Worm (Caenorhabditis elegans) whole organism, young adult: Measurements from ENCODE around the gene ZK1307.2.

ENCODE experiments used
- C17E4.6 ChIP-seq: fragments of 200-800 bp; sonication (Bioruptor generic); IDR thresholded peaks from 2 replicates; pipeline ENCODE4 v1.3.6; 2022; ENCODE audit warnings: missing genetic modification reagents, missing genetic modification characterization, missing compliant biosample characterization
- D2030.7 ChIP-seq: fragments of 200-800 bp; sonication (Bioruptor generic); IDR thresholded peaks from 2 replicates; pipeline ENCODE4 v1.3.6; 2022; ENCODE audit warnings: missing genetic modification reagents, missing genetic modification characterization, missing compliant biosample characterization
- F22D6.2 ChIP-seq: sonication (generic microtip); optimal IDR thresholded peaks from 2 replicates; lab custom pipeline; 2016; ENCODE audit warnings: mild to moderate bottlenecking, missing genetic modification characterization, missing compliant biosample characterization
- F33H1.4 ChIP-seq: fragments of 200-800 bp; sonication (Bioruptor generic); IDR thresholded peaks from 2 replicates; pipeline ENCODE4 v1.3.6; 2022; ENCODE audit warnings: missing genetic modification reagents, missing genetic modification characterization, missing compliant biosample characterization
- F49E8.2 ChIP-seq: sonication (generic microtip); optimal IDR thresholded peaks from 3 replicates; lab custom pipeline; 2017; ENCODE audit warnings: missing genetic modification characterization, mild to moderate bottlenecking, missing compliant biosample characterization, antibody characterized with exemption, moderate library complexity; ENCODE audit not compliant: insufficient read depth
- Y67H2A.10 ChIP-seq: fragments of 200-800 bp; sonication (Bioruptor generic); conservative IDR thresholded peaks from 2 replicates; pipeline ENCODE4 v1.3.6; 2022; ENCODE audit warnings: missing genetic modification reagents, missing genetic modification characterization, missing compliant biosample characterization
- ama-1 ChIP-seq, 3 experiments: fragments of 150-350 bp in 1 of 3; sonication (generic microtip) in 2 of 3; optimal IDR thresholded peaks; 2 replicates each; lab custom pipeline; 2014 to 2018; ENCODE audit warnings: missing biosample characterization in 2 of 3, missing genetic modification characterization in 2 of 3, missing genetic modification reagents in 2 of 3
- aptf-3 ChIP-seq: fragments of 200-800 bp; sonication (Bioruptor generic); IDR thresholded peaks from 2 replicates; pipeline ENCODE4 v1.3.6; 2022; ENCODE audit warnings: missing genetic modification characterization, missing compliant biosample characterization
- attf-5 ChIP-seq: fragments of 200-800 bp; sonication (Bioruptor generic); optimal IDR thresholded peaks from 2 replicates; lab custom pipeline; 2018; ENCODE audit warnings: mild to moderate bottlenecking, missing genetic modification characterization, missing compliant biosample characterization
- bed-1 ChIP-seq: fragments of 200-800 bp; sonication (Bioruptor generic); IDR thresholded peaks from 2 replicates; pipeline ENCODE4 v1.3.6; 2022; ENCODE audit warnings: missing genetic modification reagents, missing genetic modification characterization, missing compliant biosample characterization
- ceh-40 ChIP-seq: fragments of 200-800 bp; sonication (Bioruptor generic); IDR thresholded peaks from 2 replicates; pipeline ENCODE4 v1.3.6; 2022; ENCODE audit warnings: missing genetic modification characterization, missing compliant biosample characterization
- ceh-79 ChIP-seq: sonication (generic microtip); optimal IDR thresholded peaks from 2 replicates; lab custom pipeline; 2017; ENCODE audit warnings: mild to moderate bottlenecking, missing genetic modification characterization, missing compliant biosample characterization
- die-1 ChIP-seq: sonication (generic microtip); optimal IDR thresholded peaks from 2 replicates; lab custom pipeline; 2016; ENCODE audit warnings: missing genotype, mild to moderate bottlenecking, missing genetic modification characterization, missing compliant biosample characterization
- dox-1 ChIP-seq: fragments of 200-800 bp; sonication (Bioruptor generic); IDR thresholded peaks from 2 replicates; pipeline ENCODE4 v1.3.6; 2022; ENCODE audit warnings: missing genetic modification reagents, missing genetic modification characterization, missing compliant biosample characterization
- egl-18 ChIP-seq: fragments of 200-800 bp; sonication (Bioruptor generic); IDR thresholded peaks from 2 replicates; pipeline ENCODE4 v1.3.6; 2022; ENCODE audit warnings: missing genetic modification reagents, missing genetic modification characterization, missing compliant biosample characterization
- egrh-3 ChIP-seq: fragments of 200-800 bp; sonication (Bioruptor generic); IDR thresholded peaks from 2 replicates; pipeline ENCODE4 v1.3.6; 2022; ENCODE audit warnings: missing genetic modification reagents, missing genetic modification characterization, missing compliant biosample characterization
- fkh-3 ChIP-seq: sonication (generic microtip); optimal IDR thresholded peaks from 2 replicates; lab custom pipeline; 2016; ENCODE audit warnings: mild to moderate bottlenecking, missing genetic modification characterization, missing compliant biosample characterization
- gei-17 ChIP-seq: fragments of 200-800 bp; sonication (Bioruptor generic); optimal IDR thresholded peaks from 2 replicates; lab custom pipeline; 2018; ENCODE audit warnings: mild to moderate bottlenecking, missing genetic modification characterization, missing compliant biosample characterization
- hmg-1.2 ChIP-seq: fragments of 200-800 bp; sonication (Bioruptor generic); IDR thresholded peaks from 2 replicates; pipeline ENCODE4 v1.3.6; 2022; ENCODE audit warnings: missing genetic modification reagents, missing genetic modification characterization, missing compliant biosample characterization
- hsf-1 ChIP-seq: fragments of 200-800 bp; sonication (Bioruptor generic); IDR thresholded peaks from 2 replicates; pipeline ENCODE4 v1.3.6; 2022; ENCODE audit warnings: missing genetic modification reagents, missing genetic modification characterization, missing compliant biosample characterization
- lag-1 ChIP-seq: fragments of 200-800 bp; sonication (Bioruptor generic); IDR thresholded peaks from 2 replicates; pipeline ENCODE4 v1.3.6; 2022; ENCODE audit warnings: missing genetic modification reagents, missing genetic modification characterization, missing compliant biosample characterization
- lin-35 ChIP-seq, 3 experiments: fragments of 150-350 bp in 2 of 3; sonication (generic microtip) in 1 of 3; optimal IDR thresholded peaks; 2 replicates each; lab custom pipeline; 2014 to 2018; ENCODE audit warnings: missing biosample characterization in 3 of 3, missing genetic modification characterization in 3 of 3, missing genetic modification reagents in 3 of 3
- lsl-1 ChIP-seq: fragments of 200-800 bp; sonication (Bioruptor generic); optimal IDR thresholded peaks from 2 replicates; lab custom pipeline; 2018; ENCODE audit warnings: mild to moderate bottlenecking, missing genetic modification characterization, moderate library complexity, missing compliant biosample characterization
- madf-3 ChIP-seq: fragments of 200-800 bp; sonication (Bioruptor generic); IDR thresholded peaks from 2 replicates; pipeline ENCODE4 v1.3.6; 2022; ENCODE audit warnings: missing genetic modification reagents, missing genetic modification characterization, missing compliant biosample characterization
- madf-6 ChIP-seq: fragments of 200-800 bp; sonication (Bioruptor generic); IDR thresholded peaks from 2 replicates; pipeline ENCODE4 v1.3.6; 2022; ENCODE audit warnings: missing genetic modification reagents, missing genetic modification characterization, missing compliant biosample characterization
- madf-8 ChIP-seq: fragments of 200-800 bp; sonication (Bioruptor generic); conservative IDR thresholded peaks from 2 replicates; pipeline ENCODE4 v1.3.6; 2022; ENCODE audit warnings: missing genetic modification reagents, missing genetic modification characterization, missing compliant biosample characterization
- mcd-1 ChIP-seq: fragments of 200-800 bp; sonication (Bioruptor generic); IDR thresholded peaks from 2 replicates; pipeline ENCODE4 v1.3.6; 2022; ENCODE audit warnings: missing genetic modification reagents, missing genetic modification characterization, missing compliant biosample characterization
- nfya-1 ChIP-seq: sonication (generic microtip); optimal IDR thresholded peaks from 2 replicates; lab custom pipeline; 2017; ENCODE audit warnings: antibody characterized with exemption, missing compliant biosample characterization, missing genetic modification characterization, borderline replicate concordance; ENCODE audit not compliant: insufficient read depth
- nhr-120 ChIP-seq: fragments of 200-800 bp; sonication (Bioruptor generic); IDR thresholded peaks from 2 replicates; pipeline ENCODE4 v1.3.6; 2022; ENCODE audit warnings: missing genetic modification characterization, missing compliant biosample characterization
- nhr-80 ChIP-seq: sonication (generic microtip); optimal IDR thresholded peaks from 2 replicates; lab custom pipeline; 2016; ENCODE audit warnings: missing genetic modification characterization, missing compliant biosample characterization
- nhr-90 ChIP-seq: sonication (generic microtip); optimal IDR thresholded peaks from 2 replicates; lab custom pipeline; 2016; ENCODE audit warnings: missing genotype, mild to moderate bottlenecking, missing genetic modification characterization, missing compliant biosample characterization
- pha-4 ChIP-seq: fragments of 150-350 bp; sonication (generic microtip); optimal IDR thresholded peaks from 2 replicates; lab custom pipeline; 2014; ENCODE audit warnings: missing biosample characterization, missing genetic modification reagents, missing genetic modification characterization
- rec-8 ChIP-seq, 2 experiments: sonication (generic microtip); optimal IDR thresholded peaks; 2 replicates each; lab custom pipeline; 2016; ENCODE audit warnings: mild to moderate bottlenecking in 2 of 2, missing genetic modification characterization in 2 of 2, missing genetic modification reagents in 2 of 2, missing genotype in 2 of 2, missing biosample characterization in 1 of 2, missing compliant biosample characterization in 1 of 2, moderate library complexity in 1 of 2
- rpc-1 ChIP-seq, 2 experiments: fragments of 150-350 bp in 1 of 2; sonication (generic microtip) in 1 of 2; optimal IDR thresholded peaks; 2 replicates each; lab custom pipeline; 2014 to 2018; ENCODE audit warnings: missing biosample characterization in 1 of 2, missing genetic modification characterization in 1 of 2, missing genetic modification reagents in 1 of 2, missing genotype in 1 of 2
- snpc-1.3 ChIP-seq: sonication (generic microtip); optimal IDR thresholded peaks from 2 replicates; lab custom pipeline; 2017; ENCODE audit warnings: missing genetic modification characterization, mild to moderate bottlenecking, missing compliant biosample characterization, antibody characterized with exemption, moderate library complexity, missing genotype, missing genetic modification reagents; ENCODE audit not compliant: insufficient read depth
- tlf-1 ChIP-seq: fragments of 200-800 bp; sonication (Bioruptor generic); optimal IDR thresholded peaks from 2 replicates; lab custom pipeline; 2018; ENCODE audit warnings: mild to moderate bottlenecking, missing genetic modification characterization, missing compliant biosample characterization
- unc-62 ChIP-seq: fragments of 150-350 bp; optimal IDR thresholded peaks from 2 replicates; lab custom pipeline; 2014; ENCODE audit warnings: missing biosample characterization, missing genetic modification reagents, missing genetic modification characterization
- xnd-1 ChIP-seq: sonication (generic microtip); optimal IDR thresholded peaks from 2 replicates; lab custom pipeline; 2016; ENCODE audit warnings: missing genotype, missing genetic modification reagents, missing genetic modification characterization, missing compliant biosample characterization
- zim-3 ChIP-seq: sonication (generic microtip); optimal IDR thresholded peaks from 2 replicates; lab custom pipeline; 2017; ENCODE audit warnings: mild to moderate bottlenecking, missing genetic modification characterization, moderate library complexity, missing compliant biosample characterization
- ztf-22 ChIP-seq: fragments of 200-800 bp; sonication (Bioruptor generic); optimal IDR thresholded peaks from 2 replicates; lab custom pipeline; 2018; ENCODE audit warnings: mild to moderate bottlenecking, missing genetic modification characterization, moderate library complexity, missing compliant biosample characterization
- ztf-25 ChIP-seq: fragments of 200-800 bp; sonication (Bioruptor generic); IDR thresholded peaks from 2 replicates; pipeline ENCODE4 v1.3.6; 2022; ENCODE audit warnings: missing genetic modification reagents, missing genetic modification characterization, missing compliant biosample characterization
- ztf-3 ChIP-seq: fragments of 200-800 bp; sonication (Bioruptor generic); optimal IDR thresholded peaks from 2 replicates; lab custom pipeline; 2018; ENCODE audit warnings: mild to moderate bottlenecking, missing genetic modification characterization, missing compliant biosample characterization

Gene ZK1307.2

ce11 chrII:9633956-9634560 is 19.7 kb downstream of the ZK1307.2 start:
- peak; percentile 33; the same call in 1 of the 2 replicates for TF ChIP-seq dox-1 (GFP tag; lab: Robert Waterston, UW)
- 0 out of 2 replicates have a peak, but pooled peaks have one; percentile 22 for TF ChIP-seq aptf-3 (GFP tag; lab: Robert Waterston, UW)
- peak; percentile 70; the same call in 1 of the 2 replicates for TF ChIP-seq madf-3 (GFP tag; lab: Robert Waterston, UW)
- TF ChIP-seq F33H1.4 (GFP tag; lab: Robert Waterston, UW), result peak; percentile 60
- TF ChIP-seq egrh-3 (GFP tag; lab: Robert Waterston, UW), result peak; percentile 14; the same call in 1 of the 2 replicates
- TF ChIP-seq madf-6, result peak; percentile 28
- TF ChIP-seq hsf-1 (GFP tag; lab: Robert Waterston, UW), result peak; percentile 95
- TF ChIP-seq D2030.7 (GFP tag; lab: Robert Waterston, UW), result peak; percentile 21; the same call in 1 of the 2 replicates

ce11 chrII:9625930-9626329 is 27.8 kb downstream of the ZK1307.2 start:
- TF ChIP-seq F22D6.2 (tag; lab: Kevin White, UChicago) (no peak), nfya-1 (tag; lab: Kevin White, UChicago) (no peak), xnd-1 (tag; lab: Kevin White, UChicago) (no peak), tlf-1 (no peak), egl-18 (no peak), dox-1 (GFP tag; lab: Robert Waterston, UW) (no peak)

- TF ChIP-seq ztf-3 (no peak), attf-5 (peak; percentile 1), lsl-1 (GFP tag; lab: Kevin White, UChicago) (peak; percentile 82), mcd-1 (0 out of 2 replicates have a peak, but pooled peaks have one; percentile 34), C17E4.6 (GFP tag; lab: Robert Waterston, UW) (no peak), die-1 (tag; lab: Kevin White, UChicago) (no peak), nhr-80 (tag; lab: Kevin White, UChicago) (peak; percentile 56), lag-1 (GFP tag; lab: Robert Waterston, UW) (no peak), rpc-1 (optimal IDR thresholded peaks at IDR 0.05; lab: Kevin White, UChicago) (no peak), rpc-1 (tag; optimal IDR thresholded peaks at IDR 0.05; lab: Kevin White, UChicago) (no peak), zim-3 (no peak), fkh-3 (tag; lab: Kevin White, UChicago) (no peak), madf-8 (GFP tag; lab: Robert Waterston, UW) (0 out of 2 replicates have a peak, but pooled peaks have one; percentile 12), Y67H2A.10 (GFP tag; lab: Robert Waterston, UW) (no peak), ztf-22 (GFP tag; lab: Kevin White, UChicago) (no peak), ceh-79 (tag; lab: Kevin White, UChicago) (no peak), ztf-25 (GFP tag; lab: Robert Waterston, UW) (no peak), bed-1 (GFP tag; lab: Robert Waterston, UW) (no peak), xnd-1 (tag; lab: Kevin White, UChicago) (peak; percentile 60), lin-35 (GFP tag; optimal IDR thresholded peaks at IDR 0.05; lab: Kevin White, UChicago) (no peak), unc-62 (GFP tag; lab: Kevin White, UChicago) (no peak), hmg-1.2 (GFP tag; lab: Robert Waterston, UW) (0 out of 2 replicates have a peak, but pooled peaks have one; percentile 5), nhr-90 (tag; lab: Kevin White, UChicago) (no peak), rec-8 (tag; optimal IDR thresholded peaks at IDR 0.05; lab: Kevin White, UChicago) (no peak), pha-4 (tag; lab: Kevin White, UChicago) (no peak), ama-1 (optimal IDR thresholded peaks at IDR 0.05; lab: Kevin White, UChicago) (no peak), ama-1 (GFP tag; optimal IDR thresholded peaks at IDR 0.05; lab: Kevin White, UChicago) (no peak), F49E8.2 (no peak), gei-17 (GFP tag; lab: Kevin White, UChicago) (no peak), nhr-120 (GFP tag; lab: Robert Waterston, UW) (no peak), F22D6.2 (tag; lab: Kevin White, UChicago) (no peak), snpc-1.3 (tag; lab: Kevin White, UChicago) (peak; percentile 57), ceh-40 (GFP tag; lab: Robert Waterston, UW) (no peak)
Measured at ce11 chrII:9624110-9624695, 29.5 kb downstream of the ZK1307.2 start, which contains the start of the genes dnj-20 and ZK1307.8. Gene dnj-20, minus strand, starts transcription at chrII:9624176. Gene ZK1307.8, plus strand, starts transcription at chrII:9624613.
